Fruit fly (Drosophila melanogaster) whole organism, adult: Measurements from ENCODE around the gene Ptpa.

ENCODE experiments used
- CG11617 ChIP-seq: fragments of 200-800 bp; sonication (Bioruptor generic); optimal IDR thresholded peaks from 2 replicates; lab custom pipeline; 2017; ENCODE audit warnings: mild to moderate bottlenecking, missing biosample characterization, missing genetic modification reagents, missing genetic modification characterization
- CG12768 ChIP-seq: fragments of 200-800 bp; sonication (Bioruptor generic); optimal IDR thresholded peaks from 2 replicates; lab custom pipeline; 2017; ENCODE audit warnings: missing biosample characterization, missing genetic modification characterization, mild to moderate bottlenecking, moderate library complexity, missing genetic modification reagents
- CG14711 ChIP-seq: fragments of 200-800 bp; sonication (Bioruptor generic); optimal IDR thresholded peaks from 2 replicates; lab custom pipeline; 2018; ENCODE audit warnings: missing biosample characterization, mild to moderate bottlenecking, missing genetic modification characterization, moderate library complexity
- CG1620 ChIP-seq: fragments of 200-800 bp; sonication (Bioruptor generic); optimal IDR thresholded peaks from 2 replicates; lab custom pipeline; 2016; ENCODE audit warnings: missing biosample characterization, missing genetic modification characterization
- CG33017 ChIP-seq: fragments of 200-800 bp; sonication (Bioruptor generic); optimal IDR thresholded peaks from 2 replicates; lab custom pipeline; 2018; ENCODE audit warnings: missing biosample characterization, mild to moderate bottlenecking, missing genetic modification characterization, moderate library complexity
- CG5204 ChIP-seq: fragments of 200-800 bp; sonication (Bioruptor generic); optimal IDR thresholded peaks from 2 replicates; lab custom pipeline; 2016; ENCODE audit warnings: missing biosample characterization, missing genetic modification characterization
- CG7045 ChIP-seq: fragments of 200-800 bp; sonication (Bioruptor generic); optimal IDR thresholded peaks from 2 replicates; lab custom pipeline; 2017; ENCODE audit warnings: missing biosample characterization, mild to moderate bottlenecking, missing genetic modification characterization
- CG7101 ChIP-seq: fragments of 200-800 bp; sonication (Bioruptor generic); optimal IDR thresholded peaks from 2 replicates; lab custom pipeline; 2018; ENCODE audit warnings: missing biosample characterization, mild to moderate bottlenecking, missing genetic modification characterization, moderate library complexity
- Clk ChIP-seq: fragments of 200-800 bp; sonication (Bioruptor generic); optimal IDR thresholded peaks from 2 replicates; lab custom pipeline; 2017; ENCODE audit warnings: missing biosample characterization, missing genetic modification characterization
- Crg-1 ChIP-seq: fragments of 200-800 bp; sonication (Bioruptor generic); optimal IDR thresholded peaks from 2 replicates; lab custom pipeline; 2016; ENCODE audit warnings: missing biosample characterization, missing genetic modification characterization
- Hr96 ChIP-seq: fragments of 200-800 bp; sonication (Bioruptor generic); optimal IDR thresholded peaks from 2 replicates; lab custom pipeline; 2016; ENCODE audit warnings: missing biosample characterization, missing genetic modification characterization
- Mnt ChIP-seq: fragments of 200-800 bp; sonication (Bioruptor generic); optimal IDR thresholded peaks from 2 replicates; lab custom pipeline; 2016; ENCODE audit warnings: missing biosample characterization, mild to moderate bottlenecking, missing genetic modification characterization
- bab1 ChIP-seq: fragments of 200-800 bp; sonication (Bioruptor generic); optimal IDR thresholded peaks from 3 replicates; lab custom pipeline; 2019; ENCODE audit warnings: missing biosample characterization, mild to moderate bottlenecking, missing genetic modification characterization, moderate library complexity
- cic ChIP-seq: fragments of 200-800 bp; sonication (Bioruptor generic); optimal IDR thresholded peaks from 2 replicates; lab custom pipeline; 2017; ENCODE audit warnings: missing biosample characterization, mild to moderate bottlenecking, missing genetic modification characterization, moderate library complexity
- cnc ChIP-seq, 2 experiments: fragments of >200 bp; optimal IDR thresholded peaks; 2 replicates each; lab custom pipeline; 2017
- kay ChIP-seq: fragments of 200-800 bp; sonication (Bioruptor generic); peaks from one replicate; lab custom pipeline; 2016; ENCODE audit warnings: missing biosample characterization, missing genetic modification characterization, borderline replicate concordance
- ovo ChIP-seq: fragments of 200-800 bp; sonication (Bioruptor generic); optimal IDR thresholded peaks from 2 replicates; lab custom pipeline; 2016; ENCODE audit warnings: missing biosample characterization, missing genetic modification characterization
- pad ChIP-seq: fragments of 200-800 bp; sonication (Bioruptor generic); optimal IDR thresholded peaks from 3 replicates; lab custom pipeline; 2017; ENCODE audit warnings: missing biosample characterization, missing genetic modification characterization, mild to moderate bottlenecking, moderate library complexity, missing genetic modification reagents
- tj ChIP-seq: fragments of 200-800 bp; sonication (Bioruptor generic); optimal IDR thresholded peaks from 3 replicates; lab custom pipeline; 2017; ENCODE audit warnings: missing biosample characterization, mild to moderate bottlenecking, missing genetic modification characterization, moderate library complexity
- toe ChIP-seq: fragments of 200-800 bp; sonication (Bioruptor generic); optimal IDR thresholded peaks from 2 replicates; lab custom pipeline; 2016; ENCODE audit warnings: missing biosample characterization, missing genetic modification characterization

Gene Ptpa

dm6 chr2L:3361821-3362220 lies 15.0 kb upstream of the Ptpa start:
- TF ChIP-seq CG7101 (tag; lab: Kevin White, UChicago) (no peak), kay (GFP tag; lab: Kevin White, UChicago) (peak; percentile 77), CG33017 (no peak), ovo (GFP tag; lab: Kevin White, UChicago) (no peak), CG7045 (GFP tag; lab: Kevin White, UChicago) (no peak), pad (GFP tag; lab: Kevin White, UChicago) (no peak), Mnt (GFP tag; lab: Kevin White, UChicago) (no peak)

- peak; percentile 6 for TF ChIP-seq CG7101 (tag; lab: Kevin White, UChicago)
- TF ChIP-seq CG12768, result peak; percentile 53
- TF ChIP-seq cic (GFP tag; lab: Kevin White, UChicago), result peak; percentile 90
- peak; percentile 37 for TF ChIP-seq tj
- no peak for TF ChIP-seq Crg-1 (GFP tag; lab: Kevin White, UChicago)
- TF ChIP-seq CG14711 (tag; lab: Kevin White, UChicago), result no peak
- peak; percentile 20 for TF ChIP-seq CG11617
- peak; percentile 74 for TF ChIP-seq Mnt (GFP tag; lab: Kevin White, UChicago)
Observed at dm6 chr2L:3366043-3366679, 10.6 kb upstream of the Ptpa start.

dm6 chr2L:3368425-3368824 lies 8.4 kb upstream of the Ptpa start:
- no peak for TF ChIP-seq Clk (GFP tag; lab: Kevin White, UChicago)
- peak; percentile 94 for TF ChIP-seq kay (GFP tag; lab: Kevin White, UChicago)

- TF ChIP-seq kay (GFP tag; lab: Kevin White, UChicago) (peak; percentile 84), Mnt (GFP tag; lab: Kevin White, UChicago) (peak; percentile 58), pad (GFP tag; lab: Kevin White, UChicago) (peak; percentile 10), CG1620 (GFP tag; lab: Kevin White, UChicago) (no peak), ovo (GFP tag; lab: Kevin White, UChicago) (no peak), Clk (GFP tag; lab: Kevin White, UChicago) (no peak), CG7045 (GFP tag; lab: Kevin White, UChicago) (no peak), bab1 (GFP tag; lab: Kevin White, UChicago) (peak; percentile 5), tj (peak; percentile 36), cic (GFP tag; lab: Kevin White, UChicago) (peak; percentile 83), cnc (optimal IDR thresholded peaks at IDR 0.05; lab: Kevin White, UChicago) (no peak), CG12768 (peak; percentile 14), CG11617 (peak; percentile 20), CG33017 (peak; percentile 6), CG5204 (no peak)
Observed at dm6 chr2L:3369083-3369653, 7.6 kb upstream of the Ptpa start.

dm6 chr2L:3369822-3370221 lies 7.0 kb upstream of the Ptpa start:
- TF ChIP-seq kay (GFP tag; lab: Kevin White, UChicago), result peak; percentile 73
- TF ChIP-seq Crg-1 (GFP tag; lab: Kevin White, UChicago), result no peak
- TF ChIP-seq CG7045 (GFP tag; lab: Kevin White, UChicago), result no peak
- TF ChIP-seq toe (GFP tag; lab: Kevin White, UChicago), result no peak
- TF ChIP-seq CG14711 (tag; lab: Kevin White, UChicago), result no peak
- peak; percentile 49 for TF ChIP-seq tj
- no peak for TF ChIP-seq CG1620 (GFP tag; lab: Kevin White, UChicago)
- TF ChIP-seq Hr96 (GFP tag; lab: Kevin White, UChicago), result no peak
- no peak for TF ChIP-seq pad (GFP tag; lab: Kevin White, UChicago)
- TF ChIP-seq CG33017, result no peak
- TF ChIP-seq cnc (optimal IDR thresholded peaks at IDR 0.05; lab: Kevin White, UChicago), result no peak
- TF ChIP-seq CG7101 (tag; lab: Kevin White, UChicago), result no peak
- TF ChIP-seq CG12768, result no peak
- TF ChIP-seq Mnt (GFP tag; lab: Kevin White, UChicago), result no peak
- no peak for TF ChIP-seq CG5204
- no peak for TF ChIP-seq ovo (GFP tag; lab: Kevin White, UChicago)
- TF ChIP-seq bab1 (GFP tag; lab: Kevin White, UChicago), result no peak
- TF ChIP-seq Clk (GFP tag; lab: Kevin White, UChicago), result no peak

DNA sequence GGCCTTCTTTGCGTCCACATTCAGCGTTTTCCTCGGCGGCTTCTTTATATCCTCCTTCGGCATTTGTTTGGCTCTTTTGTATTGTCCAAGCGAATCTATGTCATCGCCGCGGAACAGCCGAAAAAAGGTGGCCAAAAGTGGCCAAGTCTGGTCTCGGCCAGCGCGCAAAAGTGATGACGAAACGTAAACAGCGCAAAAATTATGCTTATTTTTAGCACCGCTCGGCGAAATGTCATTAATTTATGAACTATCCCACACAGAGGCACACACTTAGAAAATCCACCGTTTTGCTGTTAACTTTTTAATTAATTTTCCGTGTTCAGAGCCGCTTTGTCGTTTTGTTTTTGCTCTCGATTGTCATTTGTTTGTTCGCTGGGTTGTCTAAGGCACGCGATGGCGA lies 5.9 kb upstream of the Ptpa start:
- TF ChIP-seq cnc (optimal IDR thresholded peaks at IDR 0.05; lab: Kevin White, UChicago), result no peak
- TF ChIP-seq kay (GFP tag; lab: Kevin White, UChicago), result peak; percentile 80
- peak; percentile 92 for TF ChIP-seq tj

DNA sequence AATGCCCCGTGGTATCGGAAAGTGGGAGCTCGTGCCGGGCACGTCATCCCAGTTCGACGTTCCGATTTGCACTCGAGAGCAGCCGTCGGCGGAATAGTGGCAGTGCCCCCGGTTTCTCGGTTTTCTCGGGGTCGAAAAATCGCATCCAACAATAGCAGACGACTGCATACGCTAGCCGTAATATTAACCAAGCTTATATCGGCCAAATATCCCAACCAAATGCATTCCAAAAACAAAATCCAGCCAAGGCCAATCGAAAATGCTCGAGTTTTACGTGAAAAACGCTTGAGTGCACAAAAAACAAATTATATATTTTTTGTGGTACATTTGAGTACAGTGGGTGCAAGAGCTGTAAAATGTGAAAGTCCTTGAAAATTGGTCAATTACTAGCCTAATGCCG lies 5.5 kb upstream of the Ptpa start:
- TF ChIP-seq CG11617 (peak; percentile 24), Crg-1 (GFP tag; lab: Kevin White, UChicago) (no peak), kay (GFP tag; lab: Kevin White, UChicago) (no peak), Clk (GFP tag; lab: Kevin White, UChicago) (no peak), bab1 (GFP tag; lab: Kevin White, UChicago) (no peak), Mnt (GFP tag; lab: Kevin White, UChicago) (peak; percentile 48), Hr96 (GFP tag; lab: Kevin White, UChicago) (no peak), cic (GFP tag; lab: Kevin White, UChicago) (peak; percentile 49), CG33017 (peak; percentile 24), CG7045 (GFP tag; lab: Kevin White, UChicago) (peak; percentile 11), CG5204 (no peak), tj (peak; percentile 45), toe (GFP tag; lab: Kevin White, UChicago) (no peak), CG14711 (tag; lab: Kevin White, UChicago) (no peak), CG1620 (GFP tag; lab: Kevin White, UChicago) (no peak), pad (GFP tag; lab: Kevin White, UChicago) (no peak), cnc (optimal IDR thresholded peaks at IDR 0.05; lab: Kevin White, UChicago) (no peak), ovo (GFP tag; lab: Kevin White, UChicago) (no peak), CG12768 (peak; percentile 35), CG7101 (tag; lab: Kevin White, UChicago) (no peak)
